Worm (Caenorhabditis elegans) whole organism, L1 larva: Measurements from ENCODE around the gene Y77E11A.23.
A peak's percentile ranks its signal among the peaks of the same experiment; 100 is the strongest.

Source experiments
- C34B4.2 ChIP-seq: sonication (generic microtip); optimal IDR thresholded peaks from 2 replicates; lab custom pipeline; 2017; ENCODE audit warnings: mild to moderate bottlenecking, missing genetic modification characterization, missing compliant biosample characterization
- Y116A8C.19 ChIP-seq: sonication (generic microtip); optimal IDR thresholded peaks from 2 replicates; lab custom pipeline; 2016; ENCODE audit warnings: missing compliant biosample characterization, missing genetic modification characterization, borderline replicate concordance
- ama-1 ChIP-seq: fragments of 150-350 bp; optimal IDR thresholded peaks from 2 replicates; lab custom pipeline; 2014
- blmp-1 ChIP-seq: fragments of 150-350 bp; optimal IDR thresholded peaks from 2 replicates; lab custom pipeline; 2014; ENCODE audit warnings: missing biosample characterization, missing genetic modification characterization
- ceh-63 ChIP-seq: fragments of 200-800 bp; sonication (Bioruptor generic); optimal IDR thresholded peaks from 2 replicates; lab custom pipeline; 2018; ENCODE audit warnings: mild to moderate bottlenecking, missing genetic modification characterization, missing compliant biosample characterization
- ceh-8 ChIP-seq: fragments of 200-800 bp; sonication (Bioruptor generic); optimal IDR thresholded peaks from 2 replicates; lab custom pipeline; 2018; ENCODE audit warnings: mild to moderate bottlenecking, missing genetic modification characterization, moderate library complexity, missing compliant biosample characterization
- ceh-88 ChIP-seq: fragments of 200-800 bp; sonication (Bioruptor generic); IDR thresholded peaks from 2 replicates; pipeline ENCODE4 v1.3.6; 2022; ENCODE audit warnings: missing genetic modification characterization, missing compliant biosample characterization
- dpl-1 ChIP-seq, 3 experiments: fragments of 150-350 bp in 2 of 3; sonication (generic microtip) in 1 of 3; optimal IDR thresholded peaks; 2 replicates each; lab custom pipeline; 2014 to 2017; ENCODE audit warnings: missing biosample characterization in 3 of 3, missing genetic modification characterization in 3 of 3, missing genetic modification reagents in 3 of 3
- dsc-1 ChIP-seq: sonication (generic microtip); optimal IDR thresholded peaks from 2 replicates; lab custom pipeline; 2016; ENCODE audit warnings: mild to moderate bottlenecking, missing genetic modification characterization, missing compliant biosample characterization
- efl-3 ChIP-seq: fragments of 200-800 bp; sonication (Bioruptor generic); optimal IDR thresholded peaks from 2 replicates; lab custom pipeline; 2018; ENCODE audit warnings: mild to moderate bottlenecking, missing genetic modification characterization, missing compliant biosample characterization
- egl-13 ChIP-seq: sonication (generic microtip); optimal IDR thresholded peaks from 2 replicates; lab custom pipeline; 2016; ENCODE audit warnings: missing genotype, missing genetic modification reagents, missing genetic modification characterization, missing compliant biosample characterization
- egl-27 ChIP-seq, 2 experiments: fragments of 150-350 bp in 1 of 2; sonication (generic microtip); optimal IDR thresholded peaks; 3 replicates each; lab custom pipeline; 2017 to 2018; ENCODE audit warnings: missing biosample characterization in 2 of 2, missing genetic modification characterization in 2 of 2, missing genetic modification reagents in 2 of 2
- elt-3 ChIP-seq, 6 experiments: fragments of 150-350 bp in 1 of 6; sonication (generic microtip); optimal IDR thresholded peaks; 2 replicates each; lab custom pipeline; 2017 to 2018; ENCODE audit warnings: missing biosample characterization in 6 of 6, missing genetic modification characterization in 6 of 6, inconsistent platforms in 1 of 6
- fkh-10 ChIP-seq: sonication (generic microtip); optimal IDR thresholded peaks from 2 replicates; lab custom pipeline; 2017; ENCODE audit warnings: missing biosample characterization, missing genetic modification reagents, missing genetic modification characterization
- fkh-4 ChIP-seq: sonication (generic microtip); optimal IDR thresholded peaks from 2 replicates; lab custom pipeline; 2016; ENCODE audit warnings: missing compliant biosample characterization, missing genetic modification characterization, borderline replicate concordance
- fkh-8 ChIP-seq: sonication (generic microtip); optimal IDR thresholded peaks from 2 replicates; lab custom pipeline; 2016; ENCODE audit warnings: mild to moderate bottlenecking, missing genetic modification characterization, missing compliant biosample characterization
- fos-1 ChIP-seq: fragments of 150-350 bp; optimal IDR thresholded peaks from 2 replicates; lab custom pipeline; 2014; ENCODE audit warnings: missing biosample characterization, missing genetic modification characterization
- irx-1 ChIP-seq: sonication (generic microtip); optimal IDR thresholded peaks from 2 replicates; lab custom pipeline; 2016; ENCODE audit warnings: missing genetic modification characterization, missing compliant biosample characterization
- isw-1 ChIP-seq: fragments of 200-800 bp; sonication (Bioruptor generic); IDR thresholded peaks from 2 replicates; pipeline ENCODE4 v1.3.6; 2022; ENCODE audit warnings: missing genetic modification characterization, missing compliant biosample characterization
- jun-1 ChIP-seq: fragments of 150-350 bp; optimal IDR thresholded peaks from 2 replicates; lab custom pipeline; 2014; ENCODE audit warnings: missing biosample characterization, missing genetic modification reagents, missing genetic modification characterization
- lin-14 ChIP-seq: fragments of 200-800 bp; sonication (Bioruptor generic); optimal IDR thresholded peaks from 2 replicates; lab custom pipeline; 2018; ENCODE audit warnings: mild to moderate bottlenecking, missing genetic modification characterization, moderate library complexity, missing compliant biosample characterization
- lin-15B ChIP-seq: fragments of 150-350 bp; sonication (generic microtip); optimal IDR thresholded peaks from 3 replicates; lab custom pipeline; 2014; ENCODE audit warnings: missing biosample characterization, missing genetic modification characterization
- lin-35 ChIP-seq, 2 experiments: fragments of 150-350 bp; optimal IDR thresholded peaks; 2 replicates each; lab custom pipeline; 2014; ENCODE audit warnings: missing biosample characterization in 2 of 2, missing genetic modification characterization in 2 of 2, missing genetic modification reagents in 2 of 2
- mdl-1 ChIP-seq, 2 experiments: fragments of 150-350 bp; optimal IDR thresholded peaks; 2 replicates each; lab custom pipeline; 2014 to 2017; ENCODE audit warnings: missing biosample characterization in 2 of 2, missing genetic modification characterization in 2 of 2, inconsistent platforms in 1 of 2
- mef-2 ChIP-seq: fragments of 150-350 bp; optimal IDR thresholded peaks from 2 replicates; lab custom pipeline; 2014; ENCODE audit warnings: missing biosample characterization, missing genetic modification characterization
- mep-1 ChIP-seq: fragments of 150-350 bp; optimal IDR thresholded peaks from 2 replicates; lab custom pipeline; 2014; ENCODE audit warnings: missing biosample characterization, missing genetic modification characterization
- nhr-12 ChIP-seq: sonication (generic microtip); optimal IDR thresholded peaks from 2 replicates; lab custom pipeline; 2017; ENCODE audit warnings: missing biosample characterization, missing genetic modification characterization
- nhr-20 ChIP-seq: sonication (generic microtip); optimal IDR thresholded peaks from 2 replicates; lab custom pipeline; 2016; ENCODE audit warnings: mild to moderate bottlenecking, missing genetic modification characterization, missing compliant biosample characterization
- nhr-237 ChIP-seq: fragments of 150-350 bp; optimal IDR thresholded peaks from 2 replicates; lab custom pipeline; 2014; ENCODE audit warnings: missing biosample characterization, missing genetic modification characterization
- nhr-28 ChIP-seq: fragments of 150-350 bp; optimal IDR thresholded peaks from 2 replicates; lab custom pipeline; 2014; ENCODE audit warnings: missing biosample characterization, missing genetic modification characterization
- nhr-47 ChIP-seq: sonication (generic microtip); optimal IDR thresholded peaks from 2 replicates; lab custom pipeline; 2016; ENCODE audit warnings: mild to moderate bottlenecking, missing genetic modification characterization, moderate library complexity, missing compliant biosample characterization
- nhr-77 ChIP-seq: fragments of 150-350 bp; optimal IDR thresholded peaks from 2 replicates; lab custom pipeline; 2014; ENCODE audit warnings: missing biosample characterization, missing genetic modification characterization
- nhr-85 ChIP-seq: sonication (generic microtip); peaks from one replicate; lab custom pipeline; 2016; ENCODE audit warnings: missing genetic modification characterization, inconsistent platforms, missing compliant biosample characterization
- pqm-1 ChIP-seq: sonication (generic microtip); optimal IDR thresholded peaks from 3 replicates; lab custom pipeline; 2017; ENCODE audit warnings: missing biosample characterization, missing genetic modification characterization
- skn-1 ChIP-seq: fragments of 150-350 bp; optimal IDR thresholded peaks from 2 replicates; lab custom pipeline; 2014; ENCODE audit warnings: missing biosample characterization, missing genetic modification characterization
- snu-23 ChIP-seq: sonication (generic microtip); optimal IDR thresholded peaks from 2 replicates; lab custom pipeline; 2016; ENCODE audit warnings: missing genetic modification characterization, missing compliant biosample characterization
- sptf-1 ChIP-seq: fragments of 150-350 bp; optimal IDR thresholded peaks from 2 replicates; lab custom pipeline; 2014; ENCODE audit warnings: missing biosample characterization, missing genetic modification characterization
- swsn-7 ChIP-seq: sonication (generic microtip); optimal IDR thresholded peaks from 2 replicates; lab custom pipeline; 2016; ENCODE audit warnings: missing genetic modification characterization, missing compliant biosample characterization
- tlp-1 ChIP-seq: fragments of 150-350 bp; optimal IDR thresholded peaks from 2 replicates; lab custom pipeline; 2014; ENCODE audit warnings: missing biosample characterization, missing genetic modification characterization
- unc-62 ChIP-seq: fragments of 150-350 bp; optimal IDR thresholded peaks from 2 replicates; lab custom pipeline; 2014; ENCODE audit warnings: missing biosample characterization, missing genetic modification reagents, missing genetic modification characterization
- vab-15 ChIP-seq: sonication (generic microtip); optimal IDR thresholded peaks from 2 replicates; lab custom pipeline; 2017; ENCODE audit warnings: missing genotype, mild to moderate bottlenecking, missing genetic modification characterization, missing compliant biosample characterization
- zag-1 ChIP-seq: fragments of 150-350 bp; optimal IDR thresholded peaks from 2 replicates; lab custom pipeline; 2014; ENCODE audit warnings: missing biosample characterization, missing genetic modification characterization

The Y77E11A.23 gene

DNA sequence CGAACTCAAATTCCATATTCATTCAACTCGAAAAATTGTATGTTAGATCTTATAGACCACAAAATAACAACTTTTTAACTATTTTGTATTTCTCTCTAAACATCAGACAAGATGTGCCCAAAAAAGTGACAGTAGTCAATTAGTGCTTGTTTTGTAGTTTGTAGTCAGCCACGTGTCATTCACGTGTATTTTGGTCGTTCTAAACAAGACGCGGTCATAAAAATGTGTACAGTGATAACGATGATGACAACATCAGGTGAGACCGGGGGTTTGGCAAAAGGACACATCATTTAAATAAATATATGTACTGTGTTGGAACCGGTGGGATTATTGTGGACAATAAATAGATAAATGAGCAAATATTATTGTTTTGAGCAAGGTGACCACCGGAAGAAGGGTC lies 24.0 kb upstream of the Y77E11A.23 start (continued):
- TF ChIP-seq skn-1 (tag; lab: Kevin White, UChicago) (peak; percentile 24), ceh-88 (GFP tag; lab: Robert Waterston, UW) (no peak), jun-1 (no peak), Y116A8C.19 (tag; lab: Kevin White, UChicago) (no peak), mep-1 (tag; lab: Kevin White, UChicago) (peak; percentile 7), fkh-10 (no peak), swsn-7 (tag; lab: Kevin White, UChicago) (no peak), blmp-1 (tag; lab: Kevin White, UChicago) (peak; percentile 47), nhr-237 (no peak), lin-15B (no peak), snu-23 (GFP tag; lab: Kevin White, UChicago) (peak; percentile 54), C34B4.2 (tag; lab: Kevin White, UChicago) (no peak), ceh-63 (no peak), egl-13 (tag; lab: Kevin White, UChicago) (no peak), ama-1 (lab: Kevin White, UChicago) (no peak), nhr-77 (tag; lab: Kevin White, UChicago) (no peak), mef-2 (tag; lab: Kevin White, UChicago) (no peak), efl-3 (no peak), elt-3 (tag; optimal IDR thresholded peaks at IDR 0.05; lab: Kevin White, UChicago) (peak in 4 of 6 experiments; percentile 6 to 82 (median 75)), fkh-4 (no peak), sptf-1 (tag; lab: Kevin White, UChicago) (no peak), unc-62 (no peak), nhr-12 (no peak), pqm-1 (tag; lab: Kevin White, UChicago) (no peak), irx-1 (tag; lab: Kevin White, UChicago) (no peak), egl-27 (tag; optimal IDR thresholded peaks at IDR 0.05; lab: Kevin White, UChicago) (no peak), zag-1 (tag; lab: Kevin White, UChicago) (no peak), fos-1 (no peak), dsc-1 (no peak), dpl-1 (GFP tag; optimal IDR thresholded peaks at IDR 0.05; lab: Kevin White, UChicago) (peak in 1 of 3 experiments; percentile 2), ceh-8 (GFP tag; lab: Kevin White, UChicago) (no peak)

DNA sequence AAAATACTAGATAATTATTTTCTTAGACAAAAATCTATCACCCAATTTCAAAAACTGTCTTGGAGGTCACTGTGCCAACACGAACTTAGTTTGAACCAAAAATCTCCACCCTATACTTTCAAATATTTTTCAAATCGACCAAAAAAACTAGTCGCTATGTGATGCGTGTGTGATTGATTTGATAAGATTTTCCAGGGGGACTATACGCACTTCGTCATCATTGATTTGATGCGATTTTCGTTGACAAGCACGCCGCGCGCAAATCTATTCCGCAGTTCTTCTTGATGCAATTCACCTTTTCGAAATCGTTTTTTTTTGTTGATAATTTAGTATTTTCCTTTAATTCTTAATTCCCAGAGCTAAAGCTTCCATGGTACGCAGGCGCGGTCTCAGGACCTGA lies 23.3 kb upstream of the Y77E11A.23 start:
- TF ChIP-seq mdl-1 (tag; optimal IDR thresholded peaks at IDR 0.05; lab: Kevin White, UChicago), result peak in 1 of 2 experiments; percentile 31
- TF ChIP-seq lin-14 (GFP tag; lab: Kevin White, UChicago), result peak; percentile 27
- TF ChIP-seq vab-15 (tag; lab: Kevin White, UChicago), result no peak
- TF ChIP-seq blmp-1 (tag; lab: Kevin White, UChicago), result peak; percentile 51
- no peak for TF ChIP-seq fkh-10
- no peak for TF ChIP-seq fkh-8 (tag; lab: Kevin White, UChicago)
- TF ChIP-seq nhr-20 (tag; lab: Kevin White, UChicago), result peak; percentile 20
- TF ChIP-seq ceh-8 (GFP tag; lab: Kevin White, UChicago), result no peak
- no peak for TF ChIP-seq nhr-47 (tag; lab: Kevin White, UChicago)
- TF ChIP-seq nhr-28 (tag; lab: Kevin White, UChicago), result no peak
- TF ChIP-seq sptf-1 (tag; lab: Kevin White, UChicago), result no peak
- peak in 4 of 6 experiments; percentile 30 to 71 (median 43) for TF ChIP-seq elt-3 (tag; optimal IDR thresholded peaks at IDR 0.05; lab: Kevin White, UChicago)
- TF ChIP-seq lin-35 (GFP tag; optimal IDR thresholded peaks at IDR 0.05; lab: Kevin White, UChicago), result peak in 1 of 2 experiments; percentile 21
- no peak for TF ChIP-seq tlp-1 (tag; lab: Kevin White, UChicago)
- peak; percentile 69 for TF ChIP-seq nhr-85 (tag; lab: Kevin White, UChicago)
- no peak for TF ChIP-seq isw-1 (GFP tag; lab: Robert Waterston, UW)
- TF ChIP-seq, all 84 proteins: peak for 7
